Fruit fly (Drosophila melanogaster) whole organism, embryonic: ENCODE measurements around the gene CG43693.

Experiments used
- Awh ChIP-seq: fragments of 200-800 bp; sonication (Bioruptor generic); IDR thresholded peaks from 2 replicates; pipeline ENCODE4, ENCODE4 v1.3.6; 2022; ENCODE audit warnings: missing biosample characterization, missing genetic modification characterization
- B-H2 ChIP-seq: fragments of 200-800 bp; sonication (Bioruptor generic); optimal IDR thresholded peaks from 2 replicates; lab custom pipeline; 2018; ENCODE audit warnings: missing biosample characterization, mild to moderate bottlenecking, missing genetic modification characterization
- CG11504 ChIP-seq: fragments of 200-800 bp; sonication (Bioruptor generic); optimal IDR thresholded peaks from 3 replicates; lab custom pipeline; 2019; ENCODE audit warnings: missing biosample characterization, mild to moderate bottlenecking, missing genetic modification characterization, moderate library complexity
- CG12219 ChIP-seq: fragments of 200-800 bp; sonication (Bioruptor generic); optimal IDR thresholded peaks from 3 replicates; lab custom pipeline; 2018; ENCODE audit warnings: missing biosample characterization, mild to moderate bottlenecking, missing genetic modification characterization
- CG12236 ChIP-seq: fragments of 200-800 bp; sonication (Bioruptor generic); optimal IDR thresholded peaks from 2 replicates; lab custom pipeline; 2016; ENCODE audit warnings: missing biosample characterization, missing genetic modification characterization
- CG17361 ChIP-seq: fragments of 200-800 bp; sonication (Bioruptor generic); IDR thresholded peaks from 3 replicates; pipeline ENCODE4 v1.3.6; 2022; ENCODE audit warnings: missing biosample characterization, missing genetic modification characterization
- CG18262 ChIP-seq: fragments of 200-800 bp; optimal IDR thresholded peaks from 3 replicates; lab custom pipeline; 2019; ENCODE audit warnings: missing biosample characterization, mild to moderate bottlenecking, missing genetic modification characterization, moderate library complexity
- CG1832 ChIP-seq: fragments of 200-800 bp; sonication (Bioruptor generic); optimal IDR thresholded peaks from 2 replicates; lab custom pipeline; 2017; ENCODE audit warnings: missing biosample characterization, mild to moderate bottlenecking, missing genetic modification characterization, inconsistent platforms
- CG2199 ChIP-seq: fragments of 200-800 bp; sonication (Bioruptor generic); IDR thresholded peaks from 3 replicates; pipeline ENCODE4 v1.3.6; 2022; ENCODE audit warnings: missing biosample characterization, missing genetic modification characterization
- CG30431 ChIP-seq: fragments of 200-800 bp; sonication (Bioruptor generic); optimal IDR thresholded peaks from 2 replicates; lab custom pipeline; 2017; ENCODE audit warnings: missing biosample characterization, missing genetic modification characterization
- CG3065 ChIP-seq: fragments of 200-800 bp; sonication (Bioruptor generic); optimal IDR thresholded peaks from 2 replicates; lab custom pipeline; 2016; ENCODE audit warnings: missing biosample characterization, missing genetic modification characterization
- CG3407 ChIP-seq: fragments of 200-800 bp; sonication (Bioruptor generic); optimal IDR thresholded peaks from 2 replicates; lab custom pipeline; 2018; ENCODE audit warnings: missing biosample characterization, mild to moderate bottlenecking, missing genetic modification characterization
- CG34224 ChIP-seq: fragments of 200-800 bp; sonication (Bioruptor generic); IDR thresholded peaks from 3 replicates; pipeline ENCODE4 v1.3.6; 2022; ENCODE audit warnings: missing biosample characterization, missing genetic modification characterization; ENCODE audit not compliant: partially characterized antibody
- CG4404 ChIP-seq: fragments of 200-800 bp; sonication (Bioruptor generic); IDR thresholded peaks from 2 replicates; pipeline ENCODE4 v1.3.6; 2022; ENCODE audit warnings: missing biosample characterization, missing genetic modification characterization
- CG8478 ChIP-seq: fragments of >200 bp; optimal IDR thresholded peaks from 2 replicates; lab custom pipeline; 2018
- CG8765 ChIP-seq: fragments of 200-800 bp; sonication (Bioruptor generic); IDR thresholded peaks from 2 replicates; pipeline ENCODE4 v1.3.6; 2022; ENCODE audit warnings: missing biosample characterization, missing genetic modification characterization
- CHES-1-like ChIP-seq: fragments of 200-800 bp; sonication (Bioruptor generic); optimal IDR thresholded peaks from 2 replicates; lab custom pipeline; 2016; ENCODE audit warnings: missing biosample characterization, missing genetic modification characterization
- HmgZ ChIP-seq: fragments of 200-800 bp; sonication (Bioruptor generic); optimal IDR thresholded peaks from 2 replicates; lab custom pipeline; 2018; ENCODE audit warnings: missing biosample characterization, mild to moderate bottlenecking, missing genetic modification characterization
- Hr51 ChIP-seq, 2 experiments: fragments of 200-800 bp; sonication (Bioruptor generic); optimal IDR thresholded peaks; 2 replicates in 1 of 2; 3 replicates in 1 of 2; lab custom pipeline; 2016 to 2018; ENCODE audit warnings: missing biosample characterization in 2 of 2, missing genetic modification characterization in 2 of 2, mild to moderate bottlenecking in 1 of 2, moderate library complexity in 1 of 2
- Hr78 ChIP-seq, 2 experiments: fragments of 200-800 bp in 1 of 2; fragments of >200 bp in 1 of 2; sonication (Bioruptor generic) in 1 of 2; optimal IDR thresholded peaks; 2 replicates each; lab custom pipeline; 2017 to 2019; ENCODE audit warnings: missing biosample characterization in 2 of 2, missing genetic modification characterization in 2 of 2, mild to moderate bottlenecking in 1 of 2, moderate library complexity in 1 of 2
- MTF-1 ChIP-seq: fragments of 200-800 bp; sonication (Bioruptor generic); optimal IDR thresholded peaks from 2 replicates; lab custom pipeline; 2018; ENCODE audit warnings: missing biosample characterization, mild to moderate bottlenecking, missing genetic modification characterization, borderline replicate concordance
- Max ChIP-seq: fragments of 200-800 bp; sonication (Bioruptor generic); optimal IDR thresholded peaks from 2 replicates; lab custom pipeline; 2016; ENCODE audit warnings: missing biosample characterization, mild to moderate bottlenecking, missing genetic modification characterization
- Neu2 ChIP-seq: fragments of 200-800 bp; sonication (Bioruptor generic); optimal IDR thresholded peaks from 3 replicates; lab custom pipeline; 2016; ENCODE audit warnings: missing biosample characterization, missing genetic modification characterization, borderline replicate concordance
- NfI ChIP-seq: fragments of 200-800 bp; sonication (Bioruptor generic); optimal IDR thresholded peaks from 3 replicates; lab custom pipeline; 2018; ENCODE audit warnings: missing biosample characterization, mild to moderate bottlenecking, missing genetic modification characterization, moderate library complexity
- Rfx ChIP-seq: fragments of 200-800 bp; sonication (Bioruptor generic); IDR thresholded peaks from 2 replicates; pipeline ENCODE4 v1.3.6; 2022; ENCODE audit warnings: missing biosample characterization, missing genetic modification characterization
- Side ChIP-seq: fragments of 200-800 bp; sonication (Bioruptor generic); optimal IDR thresholded peaks from 2 replicates; lab custom pipeline; 2016; ENCODE audit warnings: missing biosample characterization, missing genetic modification characterization
- abd-A ChIP-seq: fragments of 200-800 bp; sonication (Bioruptor generic); optimal IDR thresholded peaks from 3 replicates; lab custom pipeline; 2019; ENCODE audit warnings: missing biosample characterization, mild to moderate bottlenecking, missing genetic modification characterization, moderate library complexity
- bsh ChIP-seq, 2 experiments: fragments of 200-800 bp; sonication (Bioruptor generic); optimal IDR thresholded peaks; 2 replicates each; lab custom pipeline; 2017 to 2018; ENCODE audit warnings: mild to moderate bottlenecking in 2 of 2, missing biosample characterization in 2 of 2, missing genetic modification characterization in 2 of 2, moderate library complexity in 1 of 2
- caup ChIP-seq: fragments of 200-800 bp; sonication (Bioruptor generic); optimal IDR thresholded peaks from 3 replicates; lab custom pipeline; 2017; ENCODE audit warnings: missing biosample characterization, mild to moderate bottlenecking, missing genetic modification characterization, moderate library complexity; ENCODE audit not compliant: severe bottlenecking
- crol ChIP-seq: fragments of 200-800 bp; sonication (Bioruptor generic); IDR thresholded peaks from 2 replicates; pipeline ENCODE4 v1.3.6; 2022; ENCODE audit warnings: missing biosample characterization, missing genetic modification characterization
- dimm ChIP-seq: fragments of 200-800 bp; sonication (Bioruptor generic); IDR thresholded peaks from 2 replicates; pipeline ENCODE4 v1.3.6; 2022; ENCODE audit warnings: missing biosample characterization, missing genetic modification characterization
- dmrt99B ChIP-seq: fragments of 200-800 bp; sonication (Bioruptor generic); optimal IDR thresholded peaks from 2 replicates; lab custom pipeline; 2018; ENCODE audit warnings: missing biosample characterization, mild to moderate bottlenecking, missing genetic modification characterization, moderate library complexity
- ems ChIP-seq: fragments of 200-800 bp; sonication (Bioruptor generic); optimal IDR thresholded peaks from 3 replicates; lab custom pipeline; 2016; ENCODE audit warnings: missing biosample characterization, missing genetic modification characterization
- ftz-f1 ChIP-seq: fragments of 200-800 bp; sonication (Bioruptor generic); optimal IDR thresholded peaks from 2 replicates; lab custom pipeline; 2016; ENCODE audit warnings: missing biosample characterization, missing genetic modification characterization
- gem ChIP-seq: fragments of 200-800 bp; sonication (Bioruptor generic); optimal IDR thresholded peaks from 2 replicates; lab custom pipeline; 2019; ENCODE audit warnings: missing biosample characterization, mild to moderate bottlenecking, missing genetic modification characterization, moderate library complexity
- grau ChIP-seq: fragments of 200-800 bp; optimal IDR thresholded peaks from 3 replicates; lab custom pipeline; 2019; ENCODE audit warnings: missing biosample characterization, mild to moderate bottlenecking, missing genetic modification characterization, moderate library complexity
- gt ChIP-seq: fragments of 200-800 bp; sonication (Bioruptor generic); IDR thresholded peaks from 2 replicates; pipeline ENCODE4 v1.3.6; 2022; ENCODE audit warnings: missing biosample characterization, missing genetic modification characterization
- ham ChIP-seq: fragments of 200-800 bp; sonication (Bioruptor generic); IDR thresholded peaks from 2 replicates; pipeline ENCODE4 v1.3.6; 2022; ENCODE audit warnings: missing biosample characterization, missing genetic modification characterization
- her ChIP-seq: fragments of 200-800 bp; sonication (Bioruptor generic); optimal IDR thresholded peaks from 2 replicates; lab custom pipeline; 2016; ENCODE audit warnings: missing biosample characterization, missing genetic modification characterization
- insv ChIP-seq, 2 experiments: fragments of 200-800 bp; sonication (Bioruptor generic); optimal IDR thresholded peaks; 3 replicates each; lab custom pipeline; 2016 to 2018; ENCODE audit warnings: missing biosample characterization in 2 of 2, missing genetic modification characterization in 2 of 2
- inv ChIP-seq: fragments of 200-800 bp; sonication (Bioruptor generic); IDR thresholded peaks from 2 replicates; pipeline ENCODE4 v1.3.6; 2022; ENCODE audit warnings: missing biosample characterization, missing genetic modification characterization; ENCODE audit not compliant: partially characterized antibody
- lbe ChIP-seq: fragments of 200-800 bp; sonication (Bioruptor generic); optimal IDR thresholded peaks from 2 replicates; lab custom pipeline; 2016; ENCODE audit warnings: missing biosample characterization, mild to moderate bottlenecking, missing genetic modification characterization
- maf-S ChIP-seq: fragments of 200-800 bp; sonication (Bioruptor generic); optimal IDR thresholded peaks from 2 replicates; lab custom pipeline; 2016; ENCODE audit warnings: missing biosample characterization, missing genetic modification characterization
- pros ChIP-seq: fragments of 200-800 bp; sonication (Bioruptor generic); optimal IDR thresholded peaks from 3 replicates; lab custom pipeline; 2019; ENCODE audit warnings: missing biosample characterization, mild to moderate bottlenecking, missing genetic modification characterization, moderate library complexity
- scrt ChIP-seq: fragments of 200-800 bp; sonication (Bioruptor generic); optimal IDR thresholded peaks from 2 replicates; lab custom pipeline; 2018; ENCODE audit warnings: missing biosample characterization, mild to moderate bottlenecking, missing genetic modification characterization, moderate library complexity
- sens-2 ChIP-seq: fragments of 200-800 bp; sonication (Bioruptor generic); IDR thresholded peaks from 2 replicates; pipeline ENCODE4 v1.3.6; 2022; ENCODE audit warnings: missing biosample characterization, missing genetic modification characterization
- slbo ChIP-seq: fragments of 200-800 bp; sonication (Bioruptor generic); IDR thresholded peaks from 2 replicates; pipeline ENCODE4 v1.3.6; 2022; ENCODE audit warnings: missing biosample characterization, missing genetic modification characterization
- stc ChIP-seq: fragments of 200-800 bp; sonication (Bioruptor generic); IDR thresholded peaks from 2 replicates; pipeline ENCODE4 v1.3.6; 2022; ENCODE audit warnings: missing biosample characterization, missing genetic modification characterization
- sug ChIP-seq: fragments of 200-800 bp; optimal IDR thresholded peaks from 2 replicates; lab custom pipeline; 2019; ENCODE audit warnings: missing biosample characterization, mild to moderate bottlenecking, missing genetic modification characterization, moderate library complexity
- tna ChIP-seq: fragments of 200-800 bp; sonication (Bioruptor generic); IDR thresholded peaks from 2 replicates; pipeline ENCODE4 v1.3.6; 2022; ENCODE audit warnings: missing biosample characterization, missing genetic modification characterization; ENCODE audit not compliant: partially characterized antibody
- trh ChIP-seq: fragments of 200-800 bp; sonication (Bioruptor generic); optimal IDR thresholded peaks from 2 replicates; lab custom pipeline; 2016; ENCODE audit warnings: missing biosample characterization, missing genetic modification characterization

Gene CG43693

DNA sequence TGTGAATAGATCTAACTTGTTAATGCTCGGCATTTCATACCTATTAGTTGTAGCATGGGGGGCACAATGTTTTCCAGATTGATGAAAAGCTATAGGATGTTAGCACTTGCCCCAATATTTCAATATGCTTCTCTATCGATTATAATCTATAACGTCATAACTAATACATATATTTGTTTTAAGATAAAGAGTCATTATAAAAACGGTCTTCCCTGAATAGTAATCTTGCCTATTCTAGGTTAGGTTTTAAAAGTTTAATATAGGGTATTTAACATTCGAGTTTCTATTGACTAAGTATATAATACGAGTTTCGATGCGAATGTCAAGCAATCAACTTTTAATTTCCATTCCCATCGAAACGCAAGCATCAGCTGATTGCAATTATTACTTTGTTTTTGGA lies 10.0 kb upstream of the CG43693 start, which contains the start of the genes CG6321 and Blos2 (continued):
- TF ChIP-seq Side (GFP tag; lab: Kevin White, UChicago): peak; percentile 38
- peak; percentile 68 for TF ChIP-seq scrt
- no peak for TF ChIP-seq pros (GFP tag; lab: Kevin White, UChicago)
- TF ChIP-seq tna (GFP tag; lab: Robert Waterston, UW): no peak
- no peak for TF ChIP-seq CG8765 (GFP tag; lab: Robert Waterston, UW)
- peak; percentile 24 for TF ChIP-seq CG3407 (GFP tag; lab: Kevin White, UChicago)
- peak; percentile 79 for TF ChIP-seq stc (GFP tag; lab: Robert Waterston, UW)
- TF ChIP-seq maf-S (GFP tag; lab: Kevin White, UChicago): no peak
- peak; percentile 87 for TF ChIP-seq dmrt99B
- peak; percentile 18 for TF ChIP-seq CG12236
- no peak for TF ChIP-seq dimm (GFP tag; lab: Robert Waterston, UW)
- peak; percentile 66 for TF ChIP-seq NfI
- TF ChIP-seq CG11504 (tag; lab: Kevin White, UChicago): peak; percentile 86
- TF ChIP-seq sens-2: no peak
- TF ChIP-seq MTF-1 (GFP tag; lab: Kevin White, UChicago): peak; percentile 6
- TF ChIP-seq Hr78 (GFP tag; optimal IDR thresholded peaks at IDR 0.05; lab: Kevin White, UChicago): peak in 1 of 2 experiments; percentile 31
- TF ChIP-seq CG17361 (GFP tag; lab: Robert Waterston, UW): peak; percentile 81
- TF ChIP-seq grau (tag; lab: Kevin White, UChicago): peak; percentile 85
- no peak for TF ChIP-seq insv (GFP tag; optimal IDR thresholded peaks at IDR 0.05; lab: Kevin White, UChicago)
- 0 out of 2 replicates have a peak, but pooled peaks have one; percentile 14 for TF ChIP-seq CG4404 (GFP tag; lab: Robert Waterston, UW)
- no peak for TF ChIP-seq CG30431
- no peak; the same call in 1 of the 2 replicates for TF ChIP-seq Awh (GFP tag; lab: Robert Waterston, UW)
- peak; percentile 54 to 80 for TF ChIP-seq bsh (GFP tag; optimal IDR thresholded peaks at IDR 0.05; lab: Kevin White, UChicago)
- no peak for TF ChIP-seq inv (GFP tag; lab: Robert Waterston, UW)
- TF ChIP-seq abd-A (tag; lab: Kevin White, UChicago): no peak
- TF ChIP-seq CG1832 (GFP tag; lab: Kevin White, UChicago): no peak
- TF ChIP-seq trh: no peak
- TF ChIP-seq B-H2 (GFP tag; lab: Kevin White, UChicago): peak; percentile 48
- TF ChIP-seq CG34224 (GFP tag; lab: Robert Waterston, UW): no peak
- peak; percentile 5 to 88 for TF ChIP-seq Hr51 (GFP tag; optimal IDR thresholded peaks at IDR 0.05; lab: Kevin White, UChicago)
- TF ChIP-seq ham: no peak
- peak; percentile 58 for TF ChIP-seq lbe (GFP tag; lab: Kevin White, UChicago)
- TF ChIP-seq her (GFP tag; lab: Kevin White, UChicago): no peak
- TF ChIP-seq Rfx (GFP tag; lab: Robert Waterston, UW): peak; percentile 79
- no peak for TF ChIP-seq crol (GFP tag; lab: Robert Waterston, UW)
- peak; percentile 74 for TF ChIP-seq CG12219
- no peak for TF ChIP-seq ftz-f1 (GFP tag; lab: Kevin White, UChicago)
- peak; percentile 68 for TF ChIP-seq slbo (GFP tag; lab: Robert Waterston, UW)
- TF ChIP-seq CHES-1-like (GFP tag; lab: Kevin White, UChicago): peak; percentile 11
- TF ChIP-seq CG18262 (tag; lab: Kevin White, UChicago): peak; percentile 86
- TF ChIP-seq sug (tag; lab: Kevin White, UChicago): peak; percentile 79
- TF ChIP-seq gem (tag; lab: Kevin White, UChicago): peak; percentile 90
- TF ChIP-seq gt (GFP tag; lab: Robert Waterston, UW): no peak
- TF ChIP-seq caup: peak; percentile 72
- peak; percentile 67 for TF ChIP-seq Max (GFP tag; lab: Kevin White, UChicago)
- peak; percentile 55 for TF ChIP-seq ems (GFP tag; lab: Kevin White, UChicago)
- TF ChIP-seq HmgZ (tag; lab: Kevin White, UChicago): peak; percentile 84
- TF ChIP-seq CG8478 (lab: Kevin White, UChicago): no peak
- no peak for TF ChIP-seq CG3065 (GFP tag; lab: Kevin White, UChicago)
- TF ChIP-seq Neu2: no peak
- TF ChIP-seq CG2199 (GFP tag; lab: Robert Waterston, UW): no peak
